Fruit fly (Drosophila melanogaster) whole organism, prepupa: ENCODE measurements around the gene CG7872.

Experiments
- Blimp-1 ChIP-seq: fragments of 200-800 bp; sonication (Bioruptor generic); optimal IDR thresholded peaks from 3 replicates; lab custom pipeline; 2017; ENCODE audit warnings: missing biosample characterization, missing genetic modification characterization, mild to moderate bottlenecking, moderate library complexity, missing genetic modification reagents
- CG10669 ChIP-seq: fragments of 200-800 bp; sonication (Bioruptor generic); optimal IDR thresholded peaks from 3 replicates; lab custom pipeline; 2018; ENCODE audit warnings: missing biosample characterization, mild to moderate bottlenecking, missing genetic modification characterization, moderate library complexity
- CG15336 ChIP-seq: fragments of 200-800 bp; sonication (Bioruptor generic); IDR thresholded peaks from 2 replicates; pipeline ENCODE4 v1.3.6; 2022; ENCODE audit warnings: missing biosample characterization, missing genetic modification characterization
- CG1621 ChIP-seq: fragments of 200-800 bp; sonication (Bioruptor generic); optimal IDR thresholded peaks from 3 replicates; lab custom pipeline; 2018; ENCODE audit warnings: missing biosample characterization, mild to moderate bottlenecking, missing genetic modification characterization
- CG4318 ChIP-seq: fragments of 200-800 bp; sonication (Bioruptor generic); optimal IDR thresholded peaks from 3 replicates; lab custom pipeline; 2017; ENCODE audit warnings: missing biosample characterization, mild to moderate bottlenecking, missing genetic modification characterization
- CG6163 ChIP-seq: fragments of 200-800 bp; sonication (Bioruptor generic); IDR thresholded peaks from 3 replicates; pipeline ENCODE4 v1.3.6; 2022; ENCODE audit warnings: missing biosample characterization, missing genetic modification characterization
- CG6854 ChIP-seq: fragments of 200-800 bp; sonication (Bioruptor generic); optimal IDR thresholded peaks from 2 replicates; lab custom pipeline; 2017; ENCODE audit warnings: missing biosample characterization, mild to moderate bottlenecking, missing genetic modification characterization
- CG8119 ChIP-seq: fragments of 200-800 bp; sonication (Bioruptor generic); IDR thresholded peaks from 3 replicates; pipeline ENCODE4 v1.3.6; 2022; ENCODE audit warnings: missing biosample characterization, missing genetic modification characterization
- CG8632 ChIP-seq: fragments of 200-800 bp; sonication (Bioruptor generic); optimal IDR thresholded peaks from 3 replicates; lab custom pipeline; 2016; ENCODE audit warnings: missing biosample characterization, missing genetic modification characterization
- CG9139 ChIP-seq: fragments of 200-800 bp; sonication (Bioruptor generic); optimal IDR thresholded peaks from 3 replicates; lab custom pipeline; 2017; ENCODE audit warnings: missing biosample characterization, mild to moderate bottlenecking, missing genetic modification characterization
- Eip78C ChIP-seq: fragments of 200-800 bp; sonication (Bioruptor generic); peaks from one replicate; lab custom pipeline; 2016; ENCODE audit warnings: missing biosample characterization, missing genetic modification characterization
- Ets21C ChIP-seq: fragments of 200-800 bp; sonication (Bioruptor generic); optimal IDR thresholded peaks from 3 replicates; lab custom pipeline; 2016; ENCODE audit warnings: missing biosample characterization, missing genetic modification characterization
- Met ChIP-seq: fragments of 200-800 bp; sonication (Bioruptor generic); optimal IDR thresholded peaks from 3 replicates; lab custom pipeline; 2016; ENCODE audit warnings: missing biosample characterization, missing genetic modification characterization
- OdsH ChIP-seq: fragments of 200-800 bp; sonication (Bioruptor generic); optimal IDR thresholded peaks from 3 replicates; lab custom pipeline; 2016; ENCODE audit warnings: missing biosample characterization, missing genetic modification characterization
- Sox15 ChIP-seq: fragments of 200-800 bp; sonication (Bioruptor generic); optimal IDR thresholded peaks from 3 replicates; lab custom pipeline; 2016; ENCODE audit warnings: missing biosample characterization, missing genetic modification characterization
- acj6 ChIP-seq: fragments of 200-800 bp; sonication (Bioruptor generic); optimal IDR thresholded peaks from 3 replicates; lab custom pipeline; 2016; ENCODE audit warnings: missing biosample characterization, missing genetic modification characterization
- dac ChIP-seq: fragments of 200-800 bp; sonication (Bioruptor generic); optimal IDR thresholded peaks from 2 replicates; lab custom pipeline; 2017; ENCODE audit warnings: missing biosample characterization, mild to moderate bottlenecking, missing genetic modification characterization
- dsx ChIP-seq: fragments of 200-800 bp; optimal IDR thresholded peaks from 3 replicates; lab custom pipeline; 2019; ENCODE audit warnings: missing biosample characterization, mild to moderate bottlenecking, missing genetic modification characterization, moderate library complexity; ENCODE audit not compliant: poor library complexity, severe bottlenecking
- esn ChIP-seq: fragments of 200-800 bp; sonication (Bioruptor generic); optimal IDR thresholded peaks from 2 replicates; lab custom pipeline; 2016; ENCODE audit warnings: missing biosample characterization, mild to moderate bottlenecking, missing genetic modification characterization, moderate library complexity
- fd59A ChIP-seq: fragments of 200-800 bp; sonication (Bioruptor generic); optimal IDR thresholded peaks from 2 replicates; lab custom pipeline; 2017; ENCODE audit warnings: missing biosample characterization, mild to moderate bottlenecking, missing genetic modification characterization, missing genetic modification reagents
- fkh ChIP-seq: fragments of 200-800 bp; sonication (Bioruptor generic); optimal IDR thresholded peaks from 3 replicates; lab custom pipeline; 2017; ENCODE audit warnings: missing biosample characterization, mild to moderate bottlenecking, missing genetic modification characterization, moderate library complexity
- lz ChIP-seq: fragments of 200-800 bp; sonication (Bioruptor generic); optimal IDR thresholded peaks from 3 replicates; lab custom pipeline; 2016; ENCODE audit warnings: missing biosample characterization, missing genetic modification characterization
- net ChIP-seq: fragments of 200-800 bp; sonication (Bioruptor generic); optimal IDR thresholded peaks from 3 replicates; lab custom pipeline; 2016; ENCODE audit warnings: missing biosample characterization, missing genetic modification characterization
- pdm3 ChIP-seq: fragments of 200-800 bp; sonication (Bioruptor generic); optimal IDR thresholded peaks from 3 replicates; lab custom pipeline; 2016; ENCODE audit warnings: missing biosample characterization, missing genetic modification characterization
- salr ChIP-seq, 2 experiments: fragments of 200-800 bp; sonication (Bioruptor generic); optimal IDR thresholded peaks; 3 replicates each; lab custom pipeline; 2016 to 2018; ENCODE audit warnings: missing biosample characterization in 2 of 2, missing genetic modification characterization in 2 of 2, mild to moderate bottlenecking in 1 of 2
- ss ChIP-seq, 2 experiments: fragments of 200-800 bp; sonication (Bioruptor generic); optimal IDR thresholded peaks; 2 replicates in 1 of 2; 3 replicates in 1 of 2; lab custom pipeline; 2017 to 2018; ENCODE audit warnings: mild to moderate bottlenecking in 2 of 2, missing biosample characterization in 2 of 2, missing genetic modification characterization in 2 of 2, moderate library complexity in 1 of 2
- svp ChIP-seq: fragments of 200-800 bp; sonication (Bioruptor generic); peaks from one replicate; lab custom pipeline; 2016; ENCODE audit warnings: missing biosample characterization, missing genetic modification characterization
- topi ChIP-seq: fragments of 200-800 bp; sonication (Bioruptor generic); optimal IDR thresholded peaks from 3 replicates; lab custom pipeline; 2016; ENCODE audit warnings: missing biosample characterization, missing genetic modification characterization
- vri ChIP-seq: fragments of 200-800 bp; sonication (Bioruptor generic); optimal IDR thresholded peaks from 3 replicates; lab custom pipeline; 2016; ENCODE audit warnings: missing biosample characterization, mild to moderate bottlenecking, missing genetic modification characterization

Gene CG7872

DNA sequence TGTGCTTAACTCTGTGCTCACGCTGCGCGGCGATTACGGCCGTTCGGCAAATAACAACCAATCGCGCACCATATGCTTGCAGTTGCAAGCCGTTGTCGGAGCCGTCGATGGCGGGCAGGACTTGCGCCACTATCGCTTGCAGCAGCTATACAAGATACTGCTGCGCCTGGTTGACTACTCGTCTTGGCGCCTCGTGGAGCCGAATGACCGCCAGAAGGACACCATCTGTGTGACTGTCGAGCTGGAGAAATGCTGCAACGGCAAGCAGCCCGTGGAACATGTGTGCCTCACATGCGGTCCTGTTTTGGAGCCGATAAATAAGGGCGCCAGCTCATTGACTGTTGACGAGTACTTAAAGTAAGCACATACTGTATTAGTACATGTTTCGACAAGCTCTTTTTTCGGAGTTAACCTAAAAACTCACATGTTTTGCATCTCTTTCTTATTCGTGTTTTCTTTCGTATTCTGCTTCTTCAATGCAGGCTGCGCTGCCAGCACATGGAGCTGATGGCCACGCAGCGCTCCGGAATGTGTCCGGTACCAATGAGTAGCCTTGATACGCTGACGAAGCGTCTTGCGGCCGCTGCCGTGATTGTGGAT, 5.9 kb downstream of the CG7872 start:
- TF ChIP-seq vri (GFP tag; lab: Kevin White, UChicago) (no peak), pdm3 (no peak), Eip78C (GFP tag; lab: Kevin White, UChicago) (peak; percentile 48), CG10669 (GFP tag; lab: Kevin White, UChicago) (no peak), dac (GFP tag; lab: Kevin White, UChicago) (no peak), fkh (GFP tag; lab: Kevin White, UChicago) (no peak)
- TF ChIP-seq, all 60 proteins: peak for 1

DNA sequence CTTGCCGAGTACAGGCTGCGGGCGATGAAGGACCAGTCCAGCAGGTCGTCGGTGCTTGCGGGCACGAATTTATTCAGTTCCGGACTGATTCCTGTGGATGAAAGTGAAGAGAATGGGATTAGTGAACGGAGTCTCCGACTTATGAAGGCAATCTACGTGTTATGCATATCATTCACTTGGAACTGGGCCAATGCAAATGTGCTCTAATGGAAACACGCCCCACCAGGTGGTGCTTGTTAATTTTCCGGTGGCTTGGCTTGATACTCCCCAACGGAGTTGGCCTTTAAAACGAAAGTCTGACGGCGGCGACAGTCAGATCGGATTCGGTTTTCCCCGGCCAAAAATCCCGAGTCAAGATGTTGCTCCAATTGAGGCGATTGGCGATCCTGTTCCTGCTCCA, 9.4 kb downstream of the CG7872 start, which contains the start of gene Alp11:
Alp11 (plus strand) TSS at position 301 of the 400 bp plus-strand sequence.
- TF ChIP-seq fkh (GFP tag; lab: Kevin White, UChicago), result no peak
- TF ChIP-seq dsx (GFP tag; lab: Kevin White, UChicago), result no peak
- TF ChIP-seq salr (GFP tag; optimal IDR thresholded peaks at IDR 0.05; lab: Kevin White, UChicago), result no peak
- no peak for TF ChIP-seq acj6 (GFP tag; lab: Kevin White, UChicago)
- TF ChIP-seq net (GFP tag; lab: Kevin White, UChicago), result no peak
- no peak for TF ChIP-seq CG8632
- TF ChIP-seq svp (GFP tag; lab: Kevin White, UChicago), result no peak
- TF ChIP-seq vri (GFP tag; lab: Kevin White, UChicago), result no peak
- no peak for TF ChIP-seq CG9139
- TF ChIP-seq lz (GFP tag; lab: Kevin White, UChicago), result no peak
- TF ChIP-seq CG4318 (GFP tag; lab: Kevin White, UChicago), result no peak
- no peak for TF ChIP-seq CG6854 (GFP tag; lab: Kevin White, UChicago)
- no peak for TF ChIP-seq ss (GFP tag; optimal IDR thresholded peaks at IDR 0.05; lab: Kevin White, UChicago)
- TF ChIP-seq Met (GFP tag; lab: Kevin White, UChicago), result no peak
- TF ChIP-seq esn (GFP tag; lab: Kevin White, UChicago), result no peak
- no peak for TF ChIP-seq Sox15 (GFP tag; lab: Kevin White, UChicago)
- TF ChIP-seq CG10669 (GFP tag; lab: Kevin White, UChicago), result no peak
- no peak for TF ChIP-seq OdsH (GFP tag; lab: Kevin White, UChicago)

DNA sequence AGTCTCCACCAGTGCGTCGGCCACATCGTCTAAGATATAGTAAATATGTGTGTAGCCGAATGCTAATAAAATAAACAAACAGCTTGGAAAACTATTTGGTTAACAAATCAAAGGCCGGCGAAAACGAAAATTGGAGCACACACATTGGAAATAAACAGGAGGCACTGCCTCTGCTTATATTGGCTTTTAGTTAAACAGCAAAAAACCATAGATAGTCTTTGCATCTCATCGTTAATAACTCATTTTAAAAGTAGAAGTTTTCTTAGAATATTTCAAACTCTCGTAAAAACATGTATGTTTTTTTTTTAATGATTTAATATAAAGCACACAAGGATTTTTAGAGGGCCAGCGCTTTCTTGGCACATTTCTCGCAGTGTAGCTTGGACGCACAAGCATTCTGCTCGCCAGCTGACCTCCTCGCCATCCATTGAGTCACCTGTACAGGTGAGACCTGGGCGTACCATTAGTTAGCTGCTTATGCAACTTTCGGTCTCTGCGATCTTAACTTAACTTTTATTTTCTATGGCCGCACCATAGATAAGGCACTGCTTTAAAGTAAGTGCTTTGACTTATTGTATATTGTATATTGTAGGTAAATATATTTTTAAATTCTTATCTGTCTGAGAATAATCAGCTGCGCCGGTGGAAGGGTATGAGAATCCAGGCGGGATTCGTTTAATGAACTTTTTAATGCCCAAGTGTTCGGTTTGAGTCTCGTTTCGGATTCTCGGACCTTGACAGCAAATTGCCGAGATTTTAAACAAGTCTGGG, 13.9 kb downstream of the CG7872 start:
- TF ChIP-seq lz (GFP tag; lab: Kevin White, UChicago) (no peak), fd59A (GFP tag; lab: Kevin White, UChicago) (no peak), Eip78C (GFP tag; lab: Kevin White, UChicago) (peak; percentile 41), CG8119 (0 out of 3 replicates have a peak, but pooled peaks have one; percentile 30), topi (GFP tag; lab: Kevin White, UChicago) (peak; percentile 5), fkh (GFP tag; lab: Kevin White, UChicago) (peak; percentile 66), CG6163 (peak; percentile 22; the same call in 1 of the 3 replicates), CG4318 (GFP tag; lab: Kevin White, UChicago) (peak; percentile 11), Blimp-1 (GFP tag; lab: Kevin White, UChicago) (no peak), svp (GFP tag; lab: Kevin White, UChicago) (peak; percentile 71), Ets21C (no peak), esn (GFP tag; lab: Kevin White, UChicago) (peak; percentile 7), CG15336 (GFP tag; lab: Robert Waterston, UW) (peak; percentile 35; the same call in 1 of the 2 replicates), vri (GFP tag; lab: Kevin White, UChicago) (peak; percentile 34), net (GFP tag; lab: Kevin White, UChicago) (no peak), CG1621 (tag; lab: Kevin White, UChicago) (no peak)

DNA sequence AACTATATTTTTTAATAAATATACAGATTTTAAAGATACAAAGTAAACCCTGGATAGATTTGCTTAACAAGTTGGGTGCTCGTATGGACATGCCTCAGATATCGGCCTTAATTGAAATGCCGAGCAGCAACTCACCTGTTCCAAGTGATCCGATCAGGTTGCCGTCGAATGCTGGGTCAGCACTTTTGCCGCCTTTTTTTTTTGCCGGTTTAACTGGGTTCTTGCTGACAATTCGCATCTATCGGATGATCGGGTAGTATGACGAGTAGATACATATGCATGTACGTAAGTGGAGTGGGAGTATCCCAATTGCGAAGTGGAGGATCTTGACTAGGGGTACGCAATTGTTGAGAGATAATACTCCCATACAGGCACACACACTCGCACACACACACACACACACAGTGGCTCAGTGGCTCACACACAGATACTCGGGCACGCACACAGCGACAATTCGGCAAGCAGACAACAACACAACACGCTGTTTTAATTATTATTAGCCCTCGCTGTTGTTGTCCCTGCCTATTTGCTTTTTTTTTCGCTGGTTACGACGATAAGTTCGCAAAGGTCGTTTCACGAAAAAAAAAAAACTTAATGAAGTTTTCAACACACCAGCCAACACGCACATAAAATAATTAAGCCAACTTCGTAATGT, 14.9 kb downstream of the CG7872 start:
- peak; percentile 20 for TF ChIP-seq fkh (GFP tag; lab: Kevin White, UChicago)
- TF ChIP-seq topi (GFP tag; lab: Kevin White, UChicago), result no peak
- TF ChIP-seq vri (GFP tag; lab: Kevin White, UChicago), result peak; percentile 51
